Fruit fly (Drosophila melanogaster) whole organism, adult: ENCODE data around the gene Gr64f.
A peak's percentile ranks its signal among the peaks of the same experiment; 100 is the strongest.

Experiments used
- CG11617 ChIP-seq: fragments of 200-800 bp; sonication (Bioruptor generic); optimal IDR thresholded peaks from 2 replicates; lab custom pipeline; 2017; ENCODE audit warnings: mild to moderate bottlenecking, missing biosample characterization, missing genetic modification reagents, missing genetic modification characterization
- CG12768 ChIP-seq: fragments of 200-800 bp; sonication (Bioruptor generic); optimal IDR thresholded peaks from 2 replicates; lab custom pipeline; 2017; ENCODE audit warnings: missing biosample characterization, missing genetic modification characterization, mild to moderate bottlenecking, moderate library complexity, missing genetic modification reagents
- CG14711 ChIP-seq: fragments of 200-800 bp; sonication (Bioruptor generic); optimal IDR thresholded peaks from 2 replicates; lab custom pipeline; 2018; ENCODE audit warnings: missing biosample characterization, mild to moderate bottlenecking, missing genetic modification characterization, moderate library complexity
- CG33017 ChIP-seq: fragments of 200-800 bp; sonication (Bioruptor generic); optimal IDR thresholded peaks from 2 replicates; lab custom pipeline; 2018; ENCODE audit warnings: missing biosample characterization, mild to moderate bottlenecking, missing genetic modification characterization, moderate library complexity
- CG5204 ChIP-seq: fragments of 200-800 bp; sonication (Bioruptor generic); optimal IDR thresholded peaks from 2 replicates; lab custom pipeline; 2016; ENCODE audit warnings: missing biosample characterization, missing genetic modification characterization
- CG7045 ChIP-seq: fragments of 200-800 bp; sonication (Bioruptor generic); optimal IDR thresholded peaks from 2 replicates; lab custom pipeline; 2017; ENCODE audit warnings: missing biosample characterization, mild to moderate bottlenecking, missing genetic modification characterization
- CG7101 ChIP-seq: fragments of 200-800 bp; sonication (Bioruptor generic); optimal IDR thresholded peaks from 2 replicates; lab custom pipeline; 2018; ENCODE audit warnings: missing biosample characterization, mild to moderate bottlenecking, missing genetic modification characterization, moderate library complexity
- Clk ChIP-seq: fragments of 200-800 bp; sonication (Bioruptor generic); optimal IDR thresholded peaks from 2 replicates; lab custom pipeline; 2017; ENCODE audit warnings: missing biosample characterization, missing genetic modification characterization
- Crg-1 ChIP-seq: fragments of 200-800 bp; sonication (Bioruptor generic); optimal IDR thresholded peaks from 2 replicates; lab custom pipeline; 2016; ENCODE audit warnings: missing biosample characterization, missing genetic modification characterization
- Hr96 ChIP-seq: fragments of 200-800 bp; sonication (Bioruptor generic); optimal IDR thresholded peaks from 2 replicates; lab custom pipeline; 2016; ENCODE audit warnings: missing biosample characterization, missing genetic modification characterization
- Mnt ChIP-seq: fragments of 200-800 bp; sonication (Bioruptor generic); optimal IDR thresholded peaks from 2 replicates; lab custom pipeline; 2016; ENCODE audit warnings: missing biosample characterization, mild to moderate bottlenecking, missing genetic modification characterization
- bab1 ChIP-seq: fragments of 200-800 bp; sonication (Bioruptor generic); optimal IDR thresholded peaks from 3 replicates; lab custom pipeline; 2019; ENCODE audit warnings: missing biosample characterization, mild to moderate bottlenecking, missing genetic modification characterization, moderate library complexity
- cic ChIP-seq: fragments of 200-800 bp; sonication (Bioruptor generic); optimal IDR thresholded peaks from 2 replicates; lab custom pipeline; 2017; ENCODE audit warnings: missing biosample characterization, mild to moderate bottlenecking, missing genetic modification characterization, moderate library complexity
- cnc ChIP-seq, 2 experiments: fragments of >200 bp; optimal IDR thresholded peaks; 2 replicates each; lab custom pipeline; 2017
- kay ChIP-seq: fragments of 200-800 bp; sonication (Bioruptor generic); peaks from one replicate; lab custom pipeline; 2016; ENCODE audit warnings: missing biosample characterization, missing genetic modification characterization, borderline replicate concordance
- ovo ChIP-seq: fragments of 200-800 bp; sonication (Bioruptor generic); optimal IDR thresholded peaks from 2 replicates; lab custom pipeline; 2016; ENCODE audit warnings: missing biosample characterization, missing genetic modification characterization
- pad ChIP-seq: fragments of 200-800 bp; sonication (Bioruptor generic); optimal IDR thresholded peaks from 3 replicates; lab custom pipeline; 2017; ENCODE audit warnings: missing biosample characterization, missing genetic modification characterization, mild to moderate bottlenecking, moderate library complexity, missing genetic modification reagents
- tj ChIP-seq: fragments of 200-800 bp; sonication (Bioruptor generic); optimal IDR thresholded peaks from 3 replicates; lab custom pipeline; 2017; ENCODE audit warnings: missing biosample characterization, mild to moderate bottlenecking, missing genetic modification characterization, moderate library complexity
- toe ChIP-seq: fragments of 200-800 bp; sonication (Bioruptor generic); optimal IDR thresholded peaks from 2 replicates; lab custom pipeline; 2016; ENCODE audit warnings: missing biosample characterization, missing genetic modification characterization

The Gr64f gene

DNA sequence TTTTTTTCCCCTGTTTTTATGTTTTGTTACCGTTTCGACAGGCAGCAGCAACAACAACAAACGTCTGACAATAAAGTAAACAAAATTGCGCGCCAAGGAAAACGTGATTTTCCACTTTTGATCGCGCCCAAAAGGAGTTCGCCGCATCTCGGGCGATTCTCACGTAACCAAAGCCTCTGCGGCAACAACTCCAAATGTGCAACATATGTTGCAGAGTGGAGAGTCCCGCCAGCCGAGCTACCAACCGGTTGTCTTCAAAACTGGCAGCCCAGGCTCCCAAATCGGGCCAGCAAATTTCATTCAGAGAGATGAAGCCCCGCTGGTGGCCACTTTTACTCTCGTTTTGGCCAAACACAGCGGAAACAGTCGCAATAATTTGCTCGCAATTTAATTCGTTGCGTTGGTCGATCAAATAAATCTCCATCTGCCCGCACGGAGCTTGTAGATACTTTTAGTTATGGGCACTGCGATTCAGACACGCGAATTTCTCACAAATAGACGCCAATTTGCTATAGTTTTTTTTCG, 19.9 kb downstream of the Gr64f start:
- no peak for TF ChIP-seq toe (GFP tag; lab: Kevin White, UChicago)
- no peak for TF ChIP-seq tj (GFP tag; lab: Kevin White, UChicago)
- no peak for TF ChIP-seq cic (GFP tag; lab: Kevin White, UChicago)
- no peak for TF ChIP-seq CG11617 (GFP tag; lab: Kevin White, UChicago)
- TF ChIP-seq CG33017 (tag; lab: Kevin White, UChicago), result no peak

DNA sequence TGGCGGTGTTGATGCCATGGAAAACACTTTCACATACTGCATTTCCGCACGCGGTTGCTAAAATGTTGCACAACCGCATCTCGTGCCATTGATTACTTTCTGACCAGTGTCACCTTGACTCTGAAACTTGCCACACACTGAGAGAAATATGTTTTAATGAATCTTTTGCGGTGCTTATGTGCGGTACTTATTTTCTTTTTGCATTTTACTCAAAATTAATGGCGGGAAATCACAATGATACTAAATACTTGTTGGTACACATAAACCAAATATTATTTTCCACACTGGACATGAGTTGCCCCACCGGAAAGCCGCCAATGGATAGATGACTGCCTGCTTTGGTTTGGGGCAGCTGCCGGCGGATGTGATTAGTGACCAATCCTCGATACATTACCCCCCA, 21.2 kb downstream of the Gr64f start:
- no peak for TF ChIP-seq kay (GFP tag; lab: Kevin White, UChicago)
- no peak for TF ChIP-seq pad (GFP tag; lab: Kevin White, UChicago)
- no peak for TF ChIP-seq Clk (GFP tag; lab: Kevin White, UChicago)
- no peak for TF ChIP-seq CG7045 (GFP tag; lab: Kevin White, UChicago)
- TF ChIP-seq CG7101, result no peak
- TF ChIP-seq CG33017 (tag; lab: Kevin White, UChicago), result no peak
- no peak for TF ChIP-seq toe (GFP tag; lab: Kevin White, UChicago)
- TF ChIP-seq CG11617 (GFP tag; lab: Kevin White, UChicago), result no peak
- no peak for TF ChIP-seq tj (GFP tag; lab: Kevin White, UChicago)
- TF ChIP-seq Crg-1, result no peak
- TF ChIP-seq Hr96, result no peak
- TF ChIP-seq CG14711 (tag; lab: Kevin White, UChicago), result no peak
- no peak for TF ChIP-seq bab1 (GFP tag; lab: Kevin White, UChicago)
- no peak for TF ChIP-seq CG5204 (GFP tag; lab: Kevin White, UChicago)
- TF ChIP-seq cnc (optimal IDR thresholded peaks at IDR 0.05; lab: Kevin White, UChicago), result no peak

DNA sequence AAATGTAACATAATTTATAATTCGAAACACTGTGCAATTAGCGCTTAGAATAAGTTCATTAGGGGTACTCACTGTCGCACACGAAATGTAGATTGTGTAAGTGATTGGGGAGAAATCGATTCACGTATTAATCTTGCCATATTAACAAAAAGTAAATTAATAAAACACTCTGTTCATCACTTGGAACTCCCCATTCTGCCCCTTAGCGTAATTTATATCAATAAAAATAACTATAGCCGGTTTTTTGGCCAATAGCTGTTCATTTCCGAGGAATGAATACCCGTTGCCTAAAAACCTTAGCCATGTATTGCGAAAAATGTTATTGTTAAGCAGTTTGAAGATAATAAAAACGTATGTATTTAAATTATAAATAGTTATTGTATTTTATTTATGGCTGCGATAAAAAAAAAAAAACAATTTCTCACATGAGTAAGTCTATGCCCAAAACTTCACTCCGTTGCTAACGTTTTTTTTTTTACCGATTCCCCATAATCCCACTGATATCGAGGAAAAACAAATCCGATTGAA, 23.8 kb downstream of the Gr64f start, which contains the start of gene Ugt305A1:
Gene Ugt305A1, plus strand, starts transcription at position 478 of the 528 bp plus-strand sequence.
- TF ChIP-seq Mnt (no peak), CG5204 (GFP tag; lab: Kevin White, UChicago) (peak; percentile 30), CG11617 (GFP tag; lab: Kevin White, UChicago) (no peak), CG7101 (peak; percentile 6), ovo (GFP tag; lab: Kevin White, UChicago) (no peak)

DNA sequence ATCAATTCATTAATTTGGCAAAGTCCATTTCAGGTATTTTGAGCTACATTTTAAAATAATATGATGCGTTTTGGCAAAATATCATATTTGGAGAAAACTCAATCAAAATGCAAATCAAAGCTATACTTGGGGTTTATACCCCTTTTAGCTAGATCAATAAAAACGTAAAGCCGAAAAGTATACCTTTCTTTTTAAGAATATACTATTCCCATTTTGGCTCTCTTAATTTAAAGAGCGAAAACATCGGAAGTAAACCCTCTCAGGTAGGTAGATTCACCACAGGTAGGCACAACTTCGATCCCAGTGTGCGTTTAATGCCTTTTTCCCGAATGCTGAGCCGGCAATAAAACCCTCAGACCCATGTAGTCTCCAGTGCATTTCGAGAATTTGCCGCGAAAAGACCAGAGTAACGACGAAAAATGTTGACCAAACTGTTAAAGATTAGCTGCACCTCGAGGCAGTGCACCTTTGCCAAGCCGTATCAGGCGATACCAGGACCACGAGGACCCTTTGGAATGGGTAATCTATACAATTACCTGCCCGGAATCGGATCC, 26.4 kb downstream of the Gr64f start, which contains the start of gene dib:
Gene dib, plus strand, starts transcription at position 372 of the 554 bp plus-strand sequence.
- TF ChIP-seq kay (GFP tag; lab: Kevin White, UChicago), result no peak
- TF ChIP-seq toe (GFP tag; lab: Kevin White, UChicago), result no peak
- TF ChIP-seq CG11617 (GFP tag; lab: Kevin White, UChicago), result no peak
- peak; percentile 91 for TF ChIP-seq tj (GFP tag; lab: Kevin White, UChicago)
- TF ChIP-seq Crg-1, result no peak
- no peak for TF ChIP-seq Hr96
- TF ChIP-seq CG12768 (GFP tag; lab: Kevin White, UChicago), result no peak
- no peak for TF ChIP-seq CG14711 (tag; lab: Kevin White, UChicago)
- TF ChIP-seq pad (GFP tag; lab: Kevin White, UChicago), result peak; percentile 73
- TF ChIP-seq ovo (GFP tag; lab: Kevin White, UChicago), result no peak
- TF ChIP-seq bab1 (GFP tag; lab: Kevin White, UChicago), result peak; percentile 47
- no peak for TF ChIP-seq CG7045 (GFP tag; lab: Kevin White, UChicago)

DNA sequence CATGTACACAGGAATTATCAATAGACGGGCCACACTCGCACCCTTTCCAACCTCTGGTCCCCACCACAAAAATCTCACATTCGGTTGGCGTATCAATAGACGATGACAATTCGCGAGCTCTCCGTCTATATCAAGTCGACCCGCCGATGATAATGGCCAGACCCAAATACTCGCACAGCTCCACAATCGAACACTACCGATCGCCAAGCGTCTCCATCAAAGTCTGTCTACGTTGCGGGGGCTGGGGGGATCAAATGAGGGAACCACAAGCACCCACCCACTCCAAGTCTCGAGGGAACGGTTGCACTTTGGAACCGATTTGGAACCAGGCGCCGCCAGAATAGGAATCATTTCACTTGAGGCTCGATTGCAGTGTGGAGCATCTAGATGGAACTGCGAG, 32.8 kb downstream of the Gr64f start:
- peak; percentile 82 for TF ChIP-seq kay (GFP tag; lab: Kevin White, UChicago)
- peak; percentile 0 for TF ChIP-seq toe (GFP tag; lab: Kevin White, UChicago)
- no peak for TF ChIP-seq Crg-1
- TF ChIP-seq ovo (GFP tag; lab: Kevin White, UChicago), result no peak
- TF ChIP-seq cic (GFP tag; lab: Kevin White, UChicago), result peak; percentile 88
- peak; percentile 26 for TF ChIP-seq Hr96
- TF ChIP-seq Mnt, result peak; percentile 61
- peak; percentile 83 for TF ChIP-seq CG12768 (GFP tag; lab: Kevin White, UChicago)
- no peak for TF ChIP-seq CG11617 (GFP tag; lab: Kevin White, UChicago)

DNA sequence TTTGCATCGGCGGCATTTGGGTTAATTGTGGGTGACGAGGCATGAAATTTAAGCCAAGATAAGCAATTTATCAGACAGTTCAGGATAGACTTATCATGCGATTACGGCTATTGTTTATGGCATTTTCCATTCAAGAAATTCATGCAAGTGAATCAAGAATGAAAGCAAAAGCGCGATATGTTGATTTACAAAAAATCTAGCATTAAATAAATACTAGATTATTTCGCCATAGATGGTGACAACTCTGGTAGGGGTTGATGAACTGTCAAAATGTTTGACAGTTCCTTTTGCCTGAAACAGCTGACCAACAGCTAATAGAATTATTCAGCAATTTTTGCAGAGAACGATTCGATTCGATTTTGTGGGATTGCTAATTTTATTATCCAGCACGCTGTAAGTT, 33.5 kb downstream of the Gr64f start, which contains the start of gene CG32259:
Gene CG32259, plus strand, starts transcription at position 301 of the 400 bp plus-strand sequence.
- TF ChIP-seq CG14711 (tag; lab: Kevin White, UChicago), result peak; percentile 42
- no peak for TF ChIP-seq Crg-1
- TF ChIP-seq kay (GFP tag; lab: Kevin White, UChicago), result peak; percentile 33
- no peak for TF ChIP-seq CG11617 (GFP tag; lab: Kevin White, UChicago)
- no peak for TF ChIP-seq Hr96
- TF ChIP-seq tj (GFP tag; lab: Kevin White, UChicago), result peak; percentile 83
